Fruit fly (Drosophila melanogaster): ENCODE results near the gene Diap1.

Diap1 gene

DNA sequence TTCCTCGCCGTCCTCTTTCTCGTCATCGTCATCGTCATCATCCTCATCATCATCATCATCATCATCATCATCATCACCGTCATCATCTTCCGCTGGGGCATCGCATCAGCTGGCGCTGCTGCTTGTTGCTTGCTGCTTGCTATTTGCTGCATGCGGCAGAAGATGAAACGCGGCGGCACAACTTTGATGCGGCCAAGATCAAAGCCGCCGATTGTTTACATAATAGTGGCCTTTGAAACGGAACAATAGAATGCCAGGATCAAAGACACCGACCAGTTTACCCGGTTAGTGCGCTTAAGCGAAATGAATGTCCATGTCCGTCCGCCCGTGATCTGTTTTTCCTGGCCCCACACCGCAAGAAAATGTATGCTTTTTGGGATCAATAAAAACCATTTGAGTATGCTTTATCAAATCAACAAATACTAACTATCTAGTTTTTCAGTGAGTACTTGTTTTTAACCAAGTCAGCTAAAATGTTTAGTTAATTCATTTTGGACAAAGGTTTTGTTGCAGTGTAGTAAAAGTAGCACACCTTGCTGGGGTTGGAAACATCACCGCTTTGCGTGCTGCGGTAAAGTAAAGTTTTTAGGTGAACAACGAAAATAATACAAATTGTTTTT is 29.7 kb downstream of the Diap1 start (continued):
- TF ChIP-seq bbx (GFP tag; IDR thresholded peaks at IDR 0.05; ENCODE audit: partially characterized antibody) (no peak), CG11247 (GFP tag; IDR thresholded peaks at IDR 0.05) (no peak), E2f1 (GFP tag; IDR thresholded peaks at IDR 0.05) (peak; percentile 42; the same call in 1 of the 2 replicates), CG14014 (GFP tag; IDR thresholded peaks at IDR 0.05) (no peak), tup (GFP tag; optimal IDR thresholded peaks at IDR 0.05) (no peak), Camta (GFP tag; optimal IDR thresholded peaks at IDR 0.05) (peak; percentile 46), dmrt99B (tag; optimal IDR thresholded peaks at IDR 0.05) (peak; percentile 59), CG18011 (GFP tag; optimal IDR thresholded peaks at IDR 0.05) (no peak), CG15073 (GFP tag; optimal IDR thresholded peaks at IDR 0.05) (peak; percentile 41), en (GFP tag; optimal IDR thresholded peaks at IDR 0.05) (no peak), Lpt (GFP tag; optimal IDR thresholded peaks at IDR 0.05) (no peak), Rx (GFP tag; IDR thresholded peaks at IDR 0.05) (peak; percentile 49; the same call in 1 of the 2 replicates), CG4730 (GFP tag; IDR thresholded peaks at IDR 0.05) (peak; percentile 38; the same call in 1 of the 2 replicates), CG10565 (GFP tag; optimal IDR thresholded peaks at IDR 0.05) (no peak), CG15011 (GFP tag; optimal IDR thresholded peaks at IDR 0.05) (no peak), CG8089 (GFP tag; optimal IDR thresholded peaks at IDR 0.05) (peak; percentile 51), disco-r (GFP tag; optimal IDR thresholded peaks at IDR 0.05) (peak; percentile 16), Drgx (GFP tag; IDR thresholded peaks at IDR 0.05) (no peak), NFAT (GFP tag; IDR thresholded peaks at IDR 0.05) (no peak), CG2712 (tag; optimal IDR thresholded peaks at IDR 0.05) (peak; percentile 86), amos (GFP tag; IDR thresholded peaks at IDR 0.05; ENCODE audit: partially characterized antibody) (no peak), CG7928 (GFP tag; optimal IDR thresholded peaks at IDR 0.05) (no peak), zen2 (GFP tag; IDR thresholded peaks at IDR 0.05; ENCODE audit: partially characterized antibody) (no peak), Bteb2 (GFP tag; optimal IDR thresholded peaks at IDR 0.05) (no peak), MESR4 (GFP tag; optimal IDR thresholded peaks at IDR 0.05) (no peak), zfh1 (GFP tag; IDR thresholded peaks at IDR 0.05) (peak; percentile 71), Gsc (GFP tag; IDR thresholded peaks at IDR 0.05) (peak; percentile 32; the same call in 1 of the 2 replicates), CG7745 (tag; optimal IDR thresholded peaks at IDR 0.05) (no peak), CG4617 (GFP tag; optimal IDR thresholded peaks at IDR 0.05; ENCODE audit: borderline replicate concordance) (peak; percentile 20), Ets97D (GFP tag; optimal IDR thresholded peaks at IDR 0.05) (no peak), CG16813 (GFP tag; IDR thresholded peaks at IDR 0.05; ENCODE audit: partially characterized antibody) (no peak), Sox100B (GFP tag; optimal IDR thresholded peaks at IDR 0.05) (peak; percentile 29), MBD-R2 (GFP tag; IDR thresholded peaks at IDR 0.05) (no peak), nmo (GFP tag; optimal IDR thresholded peaks at IDR 0.05) (peak; percentile 67), CG34224 (GFP tag; IDR thresholded peaks at IDR 0.05; ENCODE audit: partially characterized antibody) (no peak), toy (GFP tag; IDR thresholded peaks at IDR 0.05) (no peak), CG3838 (GFP tag; optimal IDR thresholded peaks at IDR 0.05) (no peak), grn (GFP tag; optimal IDR thresholded peaks at IDR 0.05) (no peak), H15 (GFP tag; IDR thresholded peaks at IDR 0.05) (no peak), nerfin-2 (GFP tag; IDR thresholded peaks at IDR 0.05; ENCODE audit: partially characterized antibody) (no peak), CG11696 (GFP tag; IDR thresholded peaks at IDR 0.05) (no peak), lilli (GFP tag; optimal IDR thresholded peaks at IDR 0.05) (peak; percentile 36), ERR (GFP tag; optimal IDR thresholded peaks at IDR 0.05) (no peak), Meics (GFP tag; optimal IDR thresholded peaks at IDR 0.05) (no peak), onecut (GFP tag; IDR thresholded peaks at IDR 0.05) (peak; percentile 27; the same call in 1 of the 2 replicates), tll (GFP tag; optimal IDR thresholded peaks at IDR 0.05) (peak in 1 of 2 experiments; percentile 31), ro (GFP tag; IDR thresholded peaks at IDR 0.05) (no peak), CG32767 (GFP tag; IDR thresholded peaks at IDR 0.05) (no peak), pros (GFP tag; optimal IDR thresholded peaks at IDR 0.05) (no peak), CG10543 (GFP tag; optimal IDR thresholded peaks at IDR 0.05) (no peak)
